Worm (Caenorhabditis elegans): Measurements from ENCODE around the gene fbxb-24.

The fbxb-24 gene

DNA sequence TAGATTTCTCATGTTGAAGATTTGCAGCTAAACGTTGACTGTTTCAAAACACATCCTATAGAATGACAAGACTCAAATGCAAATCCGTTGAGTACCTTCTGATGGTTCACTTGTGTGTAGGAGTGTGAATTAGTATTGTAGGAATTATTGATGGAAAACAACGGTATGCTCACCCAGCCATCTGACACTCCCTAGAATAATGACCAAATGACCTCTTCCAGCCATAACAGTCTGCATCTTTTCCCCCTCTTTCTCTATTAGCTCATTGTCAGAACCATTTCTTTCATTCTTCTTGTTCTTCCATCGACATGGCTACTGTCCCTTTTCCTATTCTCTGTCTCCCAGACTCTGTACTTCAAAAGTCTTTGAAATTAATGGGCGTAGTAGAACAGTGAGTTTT, at the start of gene fbxb-24:
TSS of gene fbxb-24 (plus strand) at position 301 of the 400 bp plus-strand sequence.
- TF ChIP-seq nhr-11 (tag; optimal IDR thresholded peaks at IDR 0.05) (no peak), nhr-102 (tag; optimal IDR thresholded peaks at IDR 0.05) (no peak), snpc-1.2 (GFP tag; IDR thresholded peaks at IDR 0.05) (no peak), Y48G9A.11 (GFP tag; IDR thresholded peaks at IDR 0.05) (no peak), unc-130 (GFP tag; optimal IDR thresholded peaks at IDR 0.05) (no peak), nhr-25 (tag; optimal IDR thresholded peaks at IDR 0.05; ENCODE audit: borderline replicate concordance, insufficient read depth) (no peak), lin-13 (GFP tag; optimal IDR thresholded peaks at IDR 0.05) (no peak), ZK546.5 (tag; optimal IDR thresholded peaks at IDR 0.05) (no peak), nhr-42 (GFP tag; IDR thresholded peaks at IDR 0.05) (no peak)

- TF ChIP-seq mep-1 (tag; optimal IDR thresholded peaks at IDR 0.05), result no peak
- no peak for TF ChIP-seq hlh-30 (tag; optimal IDR thresholded peaks at IDR 0.05; ENCODE audit: insufficient read depth)
- no peak for TF ChIP-seq ama-1 (optimal IDR thresholded peaks at IDR 0.05)
- no peak for TF ChIP-seq nhr-25 (tag; optimal IDR thresholded peaks at IDR 0.05; ENCODE audit: borderline replicate concordance, insufficient read depth)
Measured at ce11 chrIII:11861123-11861522, 47.6 kb upstream of the fbxb-24 start.

- TF ChIP-seq ceh-28 (tag; optimal IDR thresholded peaks at IDR 0.05) (no peak), aha-1 (tag) (no peak), jun-1 (tag; optimal IDR thresholded peaks at IDR 0.05) (no peak), nhr-48 (tag; optimal IDR thresholded peaks at IDR 0.05) (no peak), nhr-42 (GFP tag; IDR thresholded peaks at IDR 0.05) (no peak), Y105C5A.15 (GFP tag; IDR thresholded peaks at IDR 0.05) (no peak), ceh-32 (tag; optimal IDR thresholded peaks at IDR 0.05; ENCODE audit: poor library complexity) (no peak), lin-38 (GFP tag; IDR thresholded peaks at IDR 0.05) (no peak), dmd-9 (GFP tag; IDR thresholded peaks at IDR 0.05) (no peak), aly-2 (tag; optimal IDR thresholded peaks at IDR 0.05) (no peak), fkh-10 (GFP tag; optimal IDR thresholded peaks at IDR 0.05) (no peak), hmg-1.1 (GFP tag; IDR thresholded peaks at IDR 0.05) (no peak), ceh-20 (GFP tag; IDR thresholded peaks at IDR 0.05) (no peak), hlh-30 (tag; optimal IDR thresholded peaks at IDR 0.05; ENCODE audit: insufficient read depth) (no peak), snpc-1.2 (GFP tag; IDR thresholded peaks at IDR 0.05) (no peak), sdz-12 (GFP tag; optimal IDR thresholded peaks at IDR 0.05) (no peak), ZK546.5 (tag; optimal IDR thresholded peaks at IDR 0.05) (no peak), ceh-44 (GFP tag; IDR thresholded peaks at IDR 0.05) (no peak), duxl-1 (tag; optimal IDR thresholded peaks at IDR 0.05; ENCODE audit: poor library complexity) (no peak)
Measured at ce11 chrIII:11862149-11862548, 46.6 kb upstream of the fbxb-24 start, which contains the start of gene Y56A3A.2. Gene Y56A3A.2, minus strand, starts transcription at chrIII:11862249.

DNA sequence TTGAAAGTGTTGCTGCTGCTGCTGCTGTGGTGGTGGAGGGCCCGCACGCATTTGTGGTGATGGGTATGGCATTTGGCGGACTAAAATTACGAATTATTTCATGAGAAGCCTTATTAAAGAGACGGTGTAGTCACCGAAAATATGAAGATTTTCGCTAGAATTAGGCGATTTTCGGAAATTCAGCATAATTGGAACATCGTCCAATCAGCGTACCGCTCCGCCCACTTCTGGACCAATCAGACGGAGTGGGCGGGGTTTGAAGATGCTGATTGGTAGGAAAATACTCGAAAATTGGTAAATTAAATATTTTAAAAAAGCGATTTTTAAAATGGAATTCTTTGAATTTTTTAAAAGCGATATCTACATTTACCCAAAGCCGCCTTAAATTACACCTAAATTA, 42.6 kb upstream of the fbxb-24 start:
- TF ChIP-seq fkh-10 (GFP tag; optimal IDR thresholded peaks at IDR 0.05) (no peak), ceh-44 (GFP tag; IDR thresholded peaks at IDR 0.05) (no peak), mes-2 (tag; optimal IDR thresholded peaks at IDR 0.05; ENCODE audit: poor library complexity, severe bottlenecking) (no peak), php-3 (GFP tag; IDR thresholded peaks at IDR 0.05) (no peak), Y5F2A.4 (GFP tag; optimal IDR thresholded peaks at IDR 0.05) (no peak), zfp-3 (GFP tag; conservative IDR thresholded peaks at IDR 0.05) (no peak), snpc-4 (tag; optimal IDR thresholded peaks at IDR 0.05) (no peak), F26F4.8 (GFP tag; conservative IDR thresholded peaks at IDR 0.05) (no peak), dmd-6 (GFP tag; IDR thresholded peaks at IDR 0.05) (no peak), F37D6.2 (tag; optimal IDR thresholded peaks at IDR 0.05) (no peak), set-16 (GFP tag; IDR thresholded peaks at IDR 0.05) (no peak), unc-62 (GFP tag; optimal IDR thresholded peaks at IDR 0.05 in 1 of 2) (no peak), unc-62 (tag; optimal IDR thresholded peaks at IDR 0.05) (no peak), hlh-30 (tag; optimal IDR thresholded peaks at IDR 0.05; ENCODE audit: insufficient read depth) (no peak), nhr-28 (tag; optimal IDR thresholded peaks at IDR 0.05) (no peak), pqm-1 (tag; optimal IDR thresholded peaks at IDR 0.05) (no peak), tag-97 (GFP tag; IDR thresholded peaks at IDR 0.05) (no peak), mdl-1 (tag; optimal IDR thresholded peaks at IDR 0.05) (no peak)

Data from whole organism, L4 larva.